Fruit fly (Drosophila melanogaster) whole organism, embryonic: ENCODE results near the gene ple.

Source experiments
- Bgb ChIP-seq: fragments of 200-800 bp; sonication (Bioruptor generic); IDR thresholded peaks from 2 replicates; pipeline ENCODE4 v1.3.6; 2022; ENCODE audit warnings: missing biosample characterization, missing genetic modification characterization; ENCODE audit not compliant: partially characterized antibody
- CG16813 ChIP-seq: fragments of 200-800 bp; sonication (Bioruptor generic); IDR thresholded peaks from 3 replicates; pipeline ENCODE4 v1.3.6; 2022; ENCODE audit warnings: missing biosample characterization, missing genetic modification characterization; ENCODE audit not compliant: partially characterized antibody
- CG17829 ChIP-seq: fragments of 200-800 bp; optimal IDR thresholded peaks from 2 replicates; lab custom pipeline; 2019; ENCODE audit warnings: missing biosample characterization, mild to moderate bottlenecking, missing genetic modification characterization, moderate library complexity
- CG2199 ChIP-seq: fragments of 200-800 bp; sonication (Bioruptor generic); IDR thresholded peaks from 3 replicates; pipeline ENCODE4 v1.3.6; 2022; ENCODE audit warnings: missing biosample characterization, missing genetic modification characterization
- CG31365 ChIP-seq: fragments of 200-800 bp; sonication (Bioruptor generic); optimal IDR thresholded peaks from 2 replicates; lab custom pipeline; 2018; ENCODE audit warnings: missing biosample characterization, mild to moderate bottlenecking, missing genetic modification characterization
- CG42726 ChIP-seq: fragments of 200-800 bp; sonication (Bioruptor generic); IDR thresholded peaks from 2 replicates; pipeline ENCODE4 v1.3.6; 2022; ENCODE audit warnings: missing biosample characterization, missing genetic modification characterization; ENCODE audit not compliant: partially characterized antibody
- CG6791 ChIP-seq: fragments of 200-800 bp; sonication (Bioruptor generic); IDR thresholded peaks from 3 replicates; pipeline ENCODE4 v1.3.6; 2022; ENCODE audit warnings: missing biosample characterization, missing genetic modification characterization; ENCODE audit not compliant: partially characterized antibody
- CTCF ChIP-seq: fragments of 200-800 bp; sonication (Bioruptor generic); optimal IDR thresholded peaks from 2 replicates; lab custom pipeline; 2017; ENCODE audit warnings: missing biosample characterization, mild to moderate bottlenecking, missing genetic modification characterization, moderate library complexity
- CkIIα-i1 ChIP-seq: fragments of 200-800 bp; sonication (Bioruptor generic); IDR thresholded peaks from 2 replicates; pipeline ENCODE4 v1.3.6; 2022; ENCODE audit warnings: missing biosample characterization, missing genetic modification characterization
- D ChIP-seq, 2 experiments: fragments of 200-800 bp in 1 of 2; fragments of >200 bp in 1 of 2; sonication (Bioruptor generic) in 1 of 2; optimal IDR thresholded peaks; 2 replicates in 1 of 2; 3 replicates in 1 of 2; lab custom pipeline; 2017; ENCODE audit warnings: mild to moderate bottlenecking in 1 of 2, missing biosample characterization in 1 of 2, missing genetic modification characterization in 1 of 2, missing genetic modification reagents in 1 of 2
- Dfd ChIP-seq, 2 experiments: fragments of >200 bp; optimal IDR thresholded peaks; 2 replicates each; lab custom pipeline; 2017; ENCODE audit warnings: missing biosample characterization in 2 of 2, missing genetic modification characterization in 2 of 2
- Dll ChIP-seq: fragments of 200-800 bp; sonication (Bioruptor generic); IDR thresholded peaks from 4 replicates; pipeline ENCODE4 v1.3.6; 2022; ENCODE audit warnings: missing biosample characterization, missing genetic modification characterization; ENCODE audit not compliant: partially characterized antibody
- E2f2 ChIP-seq: fragments of 200-800 bp; sonication (Bioruptor generic); IDR thresholded peaks from 2 replicates; pipeline ENCODE4 v1.3.6; 2022; ENCODE audit warnings: missing biosample characterization, missing genetic modification characterization
- Elba2 ChIP-seq: fragments of 200-800 bp; sonication (Bioruptor generic); optimal IDR thresholded peaks from 3 replicates; lab custom pipeline; 2016; ENCODE audit warnings: missing biosample characterization, missing genetic modification characterization
- Hr39 ChIP-seq: fragments of >200 bp; optimal IDR thresholded peaks from 2 replicates; lab custom pipeline; 2017
- NC2β ChIP-seq: fragments of 200-800 bp; sonication (Bioruptor generic); optimal IDR thresholded peaks from 2 replicates; lab custom pipeline; 2016; ENCODE audit warnings: missing biosample characterization, missing genetic modification characterization
- Oaz ChIP-seq: fragments of 200-800 bp; sonication (Bioruptor generic); IDR thresholded peaks from 2 replicates; pipeline ENCODE4 v1.3.6; 2022; ENCODE audit warnings: missing biosample characterization, missing genetic modification characterization
- Opbp ChIP-seq: fragments of 200-800 bp; sonication (Bioruptor generic); IDR thresholded peaks from 3 replicates; pipeline ENCODE4 v1.3.6; 2022; ENCODE audit warnings: missing biosample characterization, missing genetic modification characterization; ENCODE audit not compliant: partially characterized antibody
- amos ChIP-seq: fragments of 200-800 bp; sonication (Bioruptor generic); IDR thresholded peaks from 2 replicates; pipeline ENCODE4 v1.3.6; 2022; ENCODE audit warnings: missing biosample characterization, missing genetic modification characterization; ENCODE audit not compliant: partially characterized antibody
- ash1 ChIP-seq: fragments of 200-800 bp; sonication (Bioruptor generic); optimal IDR thresholded peaks from 2 replicates; lab custom pipeline; 2018; ENCODE audit warnings: missing biosample characterization, mild to moderate bottlenecking, missing genetic modification characterization
- cad ChIP-seq: fragments of >200 bp; optimal IDR thresholded peaks from 2 replicates; lab custom pipeline; 2017; ENCODE audit warnings: missing biosample characterization, missing genetic modification characterization
- cato ChIP-seq: fragments of 200-800 bp; sonication (Bioruptor generic); optimal IDR thresholded peaks from 2 replicates; lab custom pipeline; 2016; ENCODE audit warnings: missing biosample characterization, missing genetic modification characterization, borderline replicate concordance
- cg ChIP-seq: fragments of 200-800 bp; sonication (Bioruptor generic); optimal IDR thresholded peaks from 3 replicates; lab custom pipeline; 2019; ENCODE audit warnings: missing biosample characterization, mild to moderate bottlenecking, missing genetic modification characterization, moderate library complexity
- chif ChIP-seq, 2 experiments: fragments of 200-800 bp; sonication (Bioruptor generic); optimal IDR thresholded peaks; 3 replicates each; lab custom pipeline; 2016; ENCODE audit warnings: missing biosample characterization in 2 of 2, missing genetic modification characterization in 2 of 2
- esg ChIP-seq: fragments of 200-800 bp; sonication (Bioruptor generic); conservative IDR thresholded peaks from 2 replicates; pipeline ENCODE4 v1.3.6; 2022; ENCODE audit warnings: missing biosample characterization, missing genetic modification characterization
- gcm2 ChIP-seq: fragments of 200-800 bp; sonication (Bioruptor generic); optimal IDR thresholded peaks from 2 replicates; lab custom pipeline; 2016; ENCODE audit warnings: missing biosample characterization, missing genetic modification characterization
- grau ChIP-seq: fragments of 200-800 bp; optimal IDR thresholded peaks from 3 replicates; lab custom pipeline; 2019; ENCODE audit warnings: missing biosample characterization, mild to moderate bottlenecking, missing genetic modification characterization, moderate library complexity
- gt ChIP-seq: fragments of 200-800 bp; sonication (Bioruptor generic); IDR thresholded peaks from 2 replicates; pipeline ENCODE4 v1.3.6; 2022; ENCODE audit warnings: missing biosample characterization, missing genetic modification characterization
- knrl ChIP-seq: fragments of 200-800 bp; sonication (Bioruptor generic); IDR thresholded peaks from 3 replicates; pipeline ENCODE4 v1.3.6; 2022; ENCODE audit warnings: missing biosample characterization, missing genetic modification characterization; ENCODE audit not compliant: partially characterized antibody
- scrt ChIP-seq: fragments of 200-800 bp; sonication (Bioruptor generic); optimal IDR thresholded peaks from 2 replicates; lab custom pipeline; 2018; ENCODE audit warnings: missing biosample characterization, mild to moderate bottlenecking, missing genetic modification characterization, moderate library complexity
- sens ChIP-seq: fragments of 200-800 bp; sonication (Bioruptor generic); peaks from one replicate; lab custom pipeline; 2016; ENCODE audit warnings: missing biosample characterization, missing genetic modification characterization
- sob ChIP-seq: fragments of 200-800 bp; sonication (Bioruptor generic); IDR thresholded peaks from 2 replicates; pipeline ENCODE4 v1.3.6; 2022; ENCODE audit warnings: missing biosample characterization, missing genetic modification characterization
- tll ChIP-seq, 2 experiments: fragments of 200-800 bp in 1 of 2; fragments of >200 bp in 1 of 2; sonication (Bioruptor generic) in 1 of 2; optimal IDR thresholded peaks; 2 replicates each; lab custom pipeline; 2017 to 2019; ENCODE audit warnings: missing biosample characterization in 2 of 2, missing genetic modification characterization in 2 of 2, mild to moderate bottlenecking in 1 of 2, moderate library complexity in 1 of 2
- zen ChIP-seq: fragments of 200-800 bp; sonication (Bioruptor generic); optimal IDR thresholded peaks from 3 replicates; lab custom pipeline; 2018; ENCODE audit warnings: missing biosample characterization, mild to moderate bottlenecking, missing genetic modification characterization, moderate library complexity

ple gene

DNA sequence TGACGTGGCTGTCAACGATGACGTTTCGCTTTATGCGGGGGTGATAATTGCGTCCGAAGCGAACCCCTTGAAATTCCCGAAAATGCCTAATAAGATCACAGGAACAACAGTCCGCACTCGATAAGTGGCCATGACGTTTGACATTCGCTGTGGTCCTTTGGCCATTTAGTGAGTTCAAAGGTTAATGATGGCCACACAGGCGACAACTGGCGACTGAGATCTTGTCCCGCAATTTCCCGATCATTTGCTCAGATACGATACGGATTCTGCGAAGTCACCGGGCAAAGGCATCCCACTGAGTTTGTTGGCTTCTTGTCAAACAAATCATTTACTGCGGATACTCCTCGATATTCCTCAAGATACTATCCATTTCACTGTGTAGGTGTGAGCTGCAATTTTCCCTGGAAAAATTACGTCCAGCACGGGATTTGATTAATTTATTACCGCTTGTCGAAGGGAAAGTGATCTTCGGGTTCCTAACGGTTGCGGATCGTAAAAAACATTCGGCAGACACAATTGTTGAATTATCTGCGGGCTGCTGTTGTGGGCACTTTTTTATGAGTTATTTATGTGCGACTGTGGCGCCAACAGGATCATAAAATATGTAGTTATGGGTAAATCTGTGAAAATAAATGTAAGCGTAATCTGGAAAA, 45.3 kb upstream of the ple start:
- TF ChIP-seq CG17829 (tag; lab: Kevin White, UChicago) (no peak), zen (tag; lab: Kevin White, UChicago) (peak; percentile 92), D (optimal IDR thresholded peaks at IDR 0.05; lab: Kevin White, UChicago) (peak; percentile 17), D (GFP tag; optimal IDR thresholded peaks at IDR 0.05; lab: Kevin White, UChicago) (no peak), grau (tag; lab: Kevin White, UChicago) (peak; percentile 15), scrt (no peak), cad (GFP tag; lab: Kevin White, UChicago) (peak; percentile 81), Elba2 (GFP tag; lab: Kevin White, UChicago) (peak; percentile 64), tll (GFP tag; optimal IDR thresholded peaks at IDR 0.05; lab: Kevin White, UChicago) (peak in 1 of 2 experiments; percentile 75)

DNA sequence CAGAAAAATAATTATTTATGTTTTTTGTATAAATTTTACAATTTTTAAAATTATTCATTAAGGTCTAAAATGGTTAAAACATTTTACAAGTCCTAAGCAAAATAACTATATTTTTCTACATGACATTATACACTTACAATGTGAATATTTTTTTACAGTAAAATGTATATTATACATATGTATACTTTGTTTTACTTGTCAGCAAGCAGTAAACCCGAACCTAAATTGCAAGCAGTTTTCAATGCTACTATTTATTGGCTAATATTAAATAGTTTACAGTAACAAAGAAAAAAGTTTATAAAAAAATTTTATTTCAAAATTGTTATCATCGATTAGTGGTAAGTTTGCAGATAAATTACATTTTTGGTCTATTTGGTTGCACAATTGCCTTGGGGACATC, 44.5 kb upstream of the ple start:
- no peak for TF ChIP-seq cato
- TF ChIP-seq esg (GFP tag; lab: Robert Waterston, UW): no peak
- TF ChIP-seq ash1 (GFP tag; lab: Kevin White, UChicago): no peak
- TF ChIP-seq CG2199 (GFP tag; lab: Robert Waterston, UW): peak; percentile 71; the same call in 1 of the 3 replicates
- peak; percentile 64 for TF ChIP-seq knrl (GFP tag; lab: Robert Waterston, UW)
- TF ChIP-seq CG42726 (GFP tag; lab: Robert Waterston, UW): peak; percentile 60
- TF ChIP-seq amos (GFP tag; lab: Robert Waterston, UW): peak; percentile 68
- TF ChIP-seq Dfd (GFP tag; optimal IDR thresholded peaks at IDR 0.05; lab: Kevin White, UChicago): peak in 1 of 2 experiments; percentile 44
- peak; percentile 18; the same call in 2 of the 3 replicates for TF ChIP-seq CG6791 (GFP tag; lab: Robert Waterston, UW)
- no peak for TF ChIP-seq NC2β (GFP tag; lab: Kevin White, UChicago)
- TF ChIP-seq Opbp (GFP tag; lab: Robert Waterston, UW): peak; percentile 28; the same call in 1 of the 3 replicates
- TF ChIP-seq Bgb: peak; percentile 70
- TF ChIP-seq CG31365 (tag; lab: Kevin White, UChicago): peak; percentile 57
- TF ChIP-seq CkIIα-i1 (GFP tag; lab: Robert Waterston, UW): no peak
- TF ChIP-seq CG16813 (GFP tag; lab: Robert Waterston, UW): peak; percentile 48; the same call in 2 of the 3 replicates
- no peak for TF ChIP-seq cg
- peak; percentile 21 for TF ChIP-seq CTCF

DNA sequence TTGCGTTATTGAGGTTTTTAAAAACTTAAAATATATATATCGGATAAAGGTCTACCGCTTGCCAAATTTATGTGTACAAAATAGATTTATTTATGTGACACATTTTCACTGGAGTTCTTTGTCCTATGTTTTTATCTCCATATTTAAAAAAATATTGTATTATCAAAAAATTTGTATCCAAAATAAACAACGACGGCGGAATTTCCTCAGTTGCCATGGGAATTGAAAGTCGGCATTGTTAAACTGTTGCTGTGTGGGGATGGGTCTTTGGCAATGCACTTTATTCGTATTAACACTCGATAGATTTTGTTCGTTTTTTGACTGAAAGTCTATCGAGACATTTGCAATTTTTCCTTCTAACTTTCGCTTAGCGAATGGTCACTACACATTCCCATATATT, 43.8 kb upstream of the ple start, which contains the start of gene Rsph3:
Gene Rsph3 (minus strand): TSS at position 101 of the 400 bp plus-strand sequence.
- no peak for TF ChIP-seq Hr39 (lab: Kevin White, UChicago)
- TF ChIP-seq E2f2 (GFP tag; lab: Robert Waterston, UW): no peak
- no peak for TF ChIP-seq gcm2 (GFP tag; lab: Kevin White, UChicago)
- TF ChIP-seq Dll (GFP tag; lab: Robert Waterston, UW): no peak
- TF ChIP-seq chif (GFP tag; optimal IDR thresholded peaks at IDR 0.05; lab: Kevin White, UChicago): no peak
- no peak for TF ChIP-seq Oaz (GFP tag; lab: Robert Waterston, UW)
- no peak for TF ChIP-seq gt (GFP tag; lab: Robert Waterston, UW)
- TF ChIP-seq sob: no peak
- TF ChIP-seq CG16813 (GFP tag; lab: Robert Waterston, UW): 0 out of 3 replicates have a peak, but pooled peaks have one; percentile 10
- peak; percentile 15 for TF ChIP-seq sens (GFP tag; lab: Kevin White, UChicago)
